Worm (Caenorhabditis elegans) whole organism, L1 larva: ENCODE data around the gene Y11D7A.5.

ENCODE experiments used
- C16A3.4 ChIP-seq: fragments of 150-350 bp; optimal IDR thresholded peaks from 2 replicates; lab custom pipeline; 2014; ENCODE audit warnings: missing biosample characterization, missing genetic modification characterization
- F16B12.6 ChIP-seq: fragments of 150-350 bp; optimal IDR thresholded peaks from 2 replicates; lab custom pipeline; 2014; ENCODE audit warnings: missing biosample characterization, missing genetic modification characterization
- Y116A8C.19 ChIP-seq: sonication (generic microtip); optimal IDR thresholded peaks from 2 replicates; lab custom pipeline; 2016; ENCODE audit warnings: missing compliant biosample characterization, missing genetic modification characterization, borderline replicate concordance
- aha-1 ChIP-seq: fragments of 150-350 bp; optimal IDR thresholded peaks from 2 replicates; lab custom pipeline; 2014; ENCODE audit warnings: missing biosample characterization, missing genetic modification characterization
- alr-1 ChIP-seq: fragments of 200-800 bp; sonication (Bioruptor generic); optimal IDR thresholded peaks from 2 replicates; lab custom pipeline; 2018; ENCODE audit warnings: borderline replicate concordance, mild to moderate bottlenecking, missing genetic modification characterization, missing compliant biosample characterization
- ceh-88 ChIP-seq: fragments of 200-800 bp; sonication (Bioruptor generic); IDR thresholded peaks from 2 replicates; pipeline ENCODE4 v1.3.6; 2022; ENCODE audit warnings: missing genetic modification characterization, missing compliant biosample characterization
- ces-1 ChIP-seq: fragments of 150-350 bp; optimal IDR thresholded peaks from 2 replicates; lab custom pipeline; 2014; ENCODE audit warnings: missing biosample characterization, missing genetic modification reagents, missing genetic modification characterization
- dpl-1 ChIP-seq, 3 experiments: fragments of 150-350 bp in 2 of 3; sonication (generic microtip) in 1 of 3; optimal IDR thresholded peaks; 2 replicates each; lab custom pipeline; 2014 to 2017; ENCODE audit warnings: missing biosample characterization in 3 of 3, missing genetic modification characterization in 3 of 3, missing genetic modification reagents in 3 of 3
- efl-1 ChIP-seq, 4 experiments: fragments of 150-350 bp; optimal IDR thresholded peaks in 3 of 4; peaks in 1 of 4; 1 replicate in 1 of 4; 2 replicates in 3 of 4; lab custom pipeline; 2014; ENCODE audit warnings: missing biosample characterization in 2 of 4, missing genetic modification characterization in 2 of 4, missing genetic modification reagents in 2 of 4
- egl-27 ChIP-seq, 2 experiments: fragments of 150-350 bp in 1 of 2; sonication (generic microtip); optimal IDR thresholded peaks; 3 replicates each; lab custom pipeline; 2017 to 2018; ENCODE audit warnings: missing biosample characterization in 2 of 2, missing genetic modification characterization in 2 of 2, missing genetic modification reagents in 2 of 2
- elt-2 ChIP-seq: sonication (generic microtip); optimal IDR thresholded peaks from 2 replicates; lab custom pipeline; 2016; ENCODE audit warnings: missing genetic modification characterization, mild to moderate bottlenecking, inconsistent platforms, missing compliant biosample characterization, missing genetic modification reagents
- elt-3 ChIP-seq, 6 experiments: fragments of 150-350 bp in 1 of 6; sonication (generic microtip); optimal IDR thresholded peaks; 2 replicates each; lab custom pipeline; 2017 to 2018; ENCODE audit warnings: missing biosample characterization in 6 of 6, missing genetic modification characterization in 6 of 6, inconsistent platforms in 1 of 6
- fkh-10 ChIP-seq: sonication (generic microtip); optimal IDR thresholded peaks from 2 replicates; lab custom pipeline; 2017; ENCODE audit warnings: missing biosample characterization, missing genetic modification reagents, missing genetic modification characterization
- fkh-8 ChIP-seq: sonication (generic microtip); optimal IDR thresholded peaks from 2 replicates; lab custom pipeline; 2016; ENCODE audit warnings: mild to moderate bottlenecking, missing genetic modification characterization, missing compliant biosample characterization
- fos-1 ChIP-seq: fragments of 150-350 bp; optimal IDR thresholded peaks from 2 replicates; lab custom pipeline; 2014; ENCODE audit warnings: missing biosample characterization, missing genetic modification characterization
- grh-1 ChIP-seq: fragments of 200-800 bp; sonication (Bioruptor generic); IDR thresholded peaks from 2 replicates; pipeline ENCODE4 v1.3.6; 2022; ENCODE audit warnings: missing genetic modification reagents, missing genetic modification characterization, missing compliant biosample characterization
- hlh-17 ChIP-seq: fragments of 200-800 bp; sonication (Bioruptor generic); optimal IDR thresholded peaks from 2 replicates; lab custom pipeline; 2018; ENCODE audit warnings: missing genetic modification characterization, mild to moderate bottlenecking, missing compliant biosample characterization, moderate library complexity, borderline replicate concordance
- hlh-4 ChIP-seq: sonication (generic microtip); optimal IDR thresholded peaks from 2 replicates; lab custom pipeline; 2016; ENCODE audit warnings: mild to moderate bottlenecking, missing genetic modification characterization, missing compliant biosample characterization
- isw-1 ChIP-seq: fragments of 200-800 bp; sonication (Bioruptor generic); IDR thresholded peaks from 2 replicates; pipeline ENCODE4 v1.3.6; 2022; ENCODE audit warnings: missing genetic modification characterization, missing compliant biosample characterization
- lin-14 ChIP-seq: fragments of 200-800 bp; sonication (Bioruptor generic); optimal IDR thresholded peaks from 2 replicates; lab custom pipeline; 2018; ENCODE audit warnings: mild to moderate bottlenecking, missing genetic modification characterization, moderate library complexity, missing compliant biosample characterization
- lin-35 ChIP-seq, 2 experiments: fragments of 150-350 bp; optimal IDR thresholded peaks; 2 replicates each; lab custom pipeline; 2014; ENCODE audit warnings: missing biosample characterization in 2 of 2, missing genetic modification characterization in 2 of 2, missing genetic modification reagents in 2 of 2
- lin-39 ChIP-seq: fragments of 150-350 bp; optimal IDR thresholded peaks from 2 replicates; lab custom pipeline; 2014; ENCODE audit warnings: missing biosample characterization, missing genetic modification reagents, missing genetic modification characterization
- lsy-2 ChIP-seq, 2 experiments: fragments of 150-350 bp; optimal IDR thresholded peaks; 2 replicates each; lab custom pipeline; 2014; ENCODE audit warnings: missing biosample characterization in 2 of 2, missing genetic modification characterization in 2 of 2
- mab-9 ChIP-seq: fragments of 200-800 bp; sonication (Bioruptor generic); IDR thresholded peaks from 2 replicates; pipeline ENCODE4 v1.3.6; 2022; ENCODE audit warnings: missing genetic modification reagents, missing genetic modification characterization, missing compliant biosample characterization
- mdl-1 ChIP-seq, 2 experiments: fragments of 150-350 bp; optimal IDR thresholded peaks; 2 replicates each; lab custom pipeline; 2014 to 2017; ENCODE audit warnings: missing biosample characterization in 2 of 2, missing genetic modification characterization in 2 of 2, inconsistent platforms in 1 of 2
- mep-1 ChIP-seq: fragments of 150-350 bp; optimal IDR thresholded peaks from 2 replicates; lab custom pipeline; 2014; ENCODE audit warnings: missing biosample characterization, missing genetic modification characterization
- nhr-12 ChIP-seq: sonication (generic microtip); optimal IDR thresholded peaks from 2 replicates; lab custom pipeline; 2017; ENCODE audit warnings: missing biosample characterization, missing genetic modification characterization
- nhr-19 ChIP-seq: fragments of 200-800 bp; sonication (Bioruptor generic); conservative IDR thresholded peaks from 2 replicates; pipeline ENCODE4 v1.3.6; 2022; ENCODE audit warnings: missing genetic modification characterization, missing compliant biosample characterization
- nhr-20 ChIP-seq: sonication (generic microtip); optimal IDR thresholded peaks from 2 replicates; lab custom pipeline; 2016; ENCODE audit warnings: mild to moderate bottlenecking, missing genetic modification characterization, missing compliant biosample characterization
- nhr-71 ChIP-seq: sonication (generic microtip); optimal IDR thresholded peaks from 2 replicates; lab custom pipeline; 2016; ENCODE audit warnings: mild to moderate bottlenecking, missing genetic modification characterization, moderate library complexity, missing compliant biosample characterization
- nhr-77 ChIP-seq: fragments of 150-350 bp; optimal IDR thresholded peaks from 2 replicates; lab custom pipeline; 2014; ENCODE audit warnings: missing biosample characterization, missing genetic modification characterization
- nhr-85 ChIP-seq: sonication (generic microtip); peaks from one replicate; lab custom pipeline; 2016; ENCODE audit warnings: missing genetic modification characterization, inconsistent platforms, missing compliant biosample characterization
- nhr-90 ChIP-seq: sonication (generic microtip); optimal IDR thresholded peaks from 2 replicates; lab custom pipeline; 2016; ENCODE audit warnings: mild to moderate bottlenecking, missing genetic modification characterization, missing compliant biosample characterization; ENCODE audit not compliant: poor library complexity
- pax-3 ChIP-seq: fragments of 200-800 bp; sonication (Bioruptor generic); optimal IDR thresholded peaks from 2 replicates; lab custom pipeline; 2018; ENCODE audit warnings: mild to moderate bottlenecking, missing genetic modification characterization, moderate library complexity, missing compliant biosample characterization
- rnt-1 ChIP-seq: sonication (generic microtip); optimal IDR thresholded peaks from 2 replicates; lab custom pipeline; 2016; ENCODE audit warnings: mild to moderate bottlenecking, missing genetic modification characterization, moderate library complexity, missing compliant biosample characterization
- snu-23 ChIP-seq: sonication (generic microtip); optimal IDR thresholded peaks from 2 replicates; lab custom pipeline; 2016; ENCODE audit warnings: missing genetic modification characterization, missing compliant biosample characterization
- sup-37 ChIP-seq: fragments of 200-800 bp; sonication (Bioruptor generic); optimal IDR thresholded peaks from 2 replicates; lab custom pipeline; 2018; ENCODE audit warnings: mild to moderate bottlenecking, missing genetic modification characterization, missing compliant biosample characterization
- unc-62 ChIP-seq: fragments of 150-350 bp; optimal IDR thresholded peaks from 2 replicates; lab custom pipeline; 2014; ENCODE audit warnings: missing biosample characterization, missing genetic modification reagents, missing genetic modification characterization
- unc-98 ChIP-seq: fragments of 200-800 bp; sonication (Bioruptor generic); IDR thresholded peaks from 2 replicates; pipeline ENCODE4 v1.3.6; 2022; ENCODE audit warnings: missing genetic modification characterization, missing compliant biosample characterization
- xbp-1 ChIP-seq: sonication (generic microtip); optimal IDR thresholded peaks from 2 replicates; lab custom pipeline; 2016; ENCODE audit warnings: missing genetic modification characterization, missing compliant biosample characterization
- ztf-4 ChIP-seq: fragments of 150-350 bp; optimal IDR thresholded peaks from 2 replicates; lab custom pipeline; 2014; ENCODE audit warnings: missing biosample characterization, missing genetic modification characterization

Y11D7A.5 gene

ce11 chrIV:9196755-9197154 is 48.6 kb downstream of the Y11D7A.5 start (continued):
- TF ChIP-seq mdl-1 (tag; optimal IDR thresholded peaks at IDR 0.05; lab: Kevin White, UChicago) (peak in 1 of 2 experiments; percentile 62), C16A3.4 (tag; lab: Kevin White, UChicago) (no peak), ces-1 (peak; percentile 30), alr-1 (tag; lab: Kevin White, UChicago) (no peak), aha-1 (tag; lab: Kevin White, UChicago) (no peak), efl-1 (optimal IDR thresholded peaks at IDR 0.05; lab: Kevin White, UChicago) (peak; percentile 61 to 70), efl-1 (GFP tag; optimal IDR thresholded peaks at IDR 0.05 in 1 of 2; lab: Kevin White, UChicago) (peak; percentile 35 to 93), lin-35 (GFP tag; optimal IDR thresholded peaks at IDR 0.05; lab: Kevin White, UChicago) (peak; percentile 23 to 60), mep-1 (tag; lab: Kevin White, UChicago) (peak; percentile 37), nhr-77 (tag; lab: Kevin White, UChicago) (peak; percentile 41), fkh-10 (peak; percentile 91), dpl-1 (GFP tag; optimal IDR thresholded peaks at IDR 0.05; lab: Kevin White, UChicago) (peak in 1 of 3 experiments; percentile 25), hlh-17 (no peak), xbp-1 (tag; lab: Kevin White, UChicago) (peak; percentile 51), mab-9 (no peak), sup-37 (GFP tag; lab: Kevin White, UChicago) (no peak), hlh-4 (tag; lab: Kevin White, UChicago) (no peak), ztf-4 (peak; percentile 39), elt-3 (tag; optimal IDR thresholded peaks at IDR 0.05; lab: Kevin White, UChicago) (no peak), egl-27 (tag; optimal IDR thresholded peaks at IDR 0.05; lab: Kevin White, UChicago) (peak in 1 of 2 experiments; percentile 13), nhr-90 (tag; lab: Kevin White, UChicago) (peak; percentile 18), unc-98 (no peak), fos-1 (tag; lab: Kevin White, UChicago) (peak; percentile 72), nhr-12 (tag; lab: Kevin White, UChicago) (no peak), snu-23 (peak; percentile 75), elt-2 (tag; lab: Kevin White, UChicago) (peak; percentile 8), Y116A8C.19 (no peak), unc-62 (no peak), fkh-8 (tag; lab: Kevin White, UChicago) (peak; percentile 73), lin-39 (tag; lab: Kevin White, UChicago) (no peak)

DNA sequence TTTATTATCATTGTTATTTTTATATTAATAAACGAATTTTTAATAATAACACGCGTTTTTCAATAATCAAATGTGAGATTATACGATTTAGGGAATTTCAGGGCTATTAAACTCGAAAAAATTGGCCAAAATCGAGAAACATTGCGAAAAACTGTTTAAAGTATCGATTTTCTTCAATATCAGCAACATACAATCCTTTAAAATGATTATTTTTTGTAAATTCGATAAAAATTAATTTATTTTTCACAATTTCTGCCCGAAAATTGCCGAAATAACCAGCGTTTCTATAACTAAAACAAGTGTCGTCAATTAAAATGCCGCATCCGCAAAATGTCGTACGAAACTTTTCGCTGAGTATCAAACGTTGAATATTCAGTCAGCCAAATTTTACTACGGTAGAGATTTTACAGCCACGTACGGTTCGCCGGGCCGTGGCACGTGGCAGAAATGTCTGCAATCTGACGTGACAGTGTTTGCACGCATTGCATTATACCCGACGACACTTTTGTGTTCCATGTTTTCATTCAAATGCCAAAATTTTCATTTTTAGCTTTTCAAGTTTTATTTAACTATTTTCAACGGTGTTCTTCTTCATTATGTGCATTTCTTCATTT is 49.2 kb downstream of the Y11D7A.5 start:
- peak; percentile 93 for TF ChIP-seq mab-9
- TF ChIP-seq ceh-88 (GFP tag; lab: Robert Waterston, UW): peak; percentile 86
- peak; percentile 22 to 51 for TF ChIP-seq lsy-2 (tag; optimal IDR thresholded peaks at IDR 0.05; lab: Kevin White, UChicago)
- peak; percentile 8; the same call in 1 of the 2 replicates for TF ChIP-seq unc-98
- TF ChIP-seq F16B12.6 (tag; lab: Kevin White, UChicago): peak; percentile 73
- TF ChIP-seq pax-3 (tag; lab: Kevin White, UChicago): peak; percentile 10
- TF ChIP-seq nhr-85 (tag; lab: Kevin White, UChicago): peak; percentile 82
- peak; percentile 82 for TF ChIP-seq isw-1 (GFP tag; lab: Robert Waterston, UW)
- TF ChIP-seq nhr-90 (tag; lab: Kevin White, UChicago): peak; percentile 53
- TF ChIP-seq nhr-71 (tag; lab: Kevin White, UChicago): peak; percentile 46
- TF ChIP-seq efl-1 (optimal IDR thresholded peaks at IDR 0.05; lab: Kevin White, UChicago): peak; percentile 10 to 18
- peak in 1 of 2 experiments; percentile 95 for TF ChIP-seq efl-1 (GFP tag; optimal IDR thresholded peaks at IDR 0.05 in 1 of 2; lab: Kevin White, UChicago)
- TF ChIP-seq grh-1: peak; percentile 99
- peak; percentile 23 for TF ChIP-seq lin-14 (GFP tag; lab: Kevin White, UChicago)
- TF ChIP-seq rnt-1 (tag; lab: Kevin White, UChicago): peak; percentile 30
- TF ChIP-seq nhr-20 (tag; lab: Kevin White, UChicago): peak; percentile 22
- TF ChIP-seq nhr-19 (GFP tag; lab: Robert Waterston, UW): peak; percentile 95
- peak in 1 of 2 experiments; percentile 20 for TF ChIP-seq lin-35 (GFP tag; optimal IDR thresholded peaks at IDR 0.05; lab: Kevin White, UChicago)
